Fruit fly (Drosophila melanogaster): ENCODE data around the gene Gr93c.

Gr93c gene

dm6 chr3R:21856098-21856872, 11.2 kb upstream of the Gr93c start, which contains the start of gene glec (continued):
- peak; percentile 19 for TF ChIP-seq Max (GFP tag; optimal IDR thresholded peaks at IDR 0.05)
- peak; percentile 36 for TF ChIP-seq E2f2 (GFP tag; IDR thresholded peaks at IDR 0.05)
- no peak for TF ChIP-seq CG16863 (GFP tag; optimal IDR thresholded peaks at IDR 0.05)
- peak; percentile 60 for TF ChIP-seq CG12391 (tag; optimal IDR thresholded peaks at IDR 0.05)
- peak; percentile 38 for TF ChIP-seq YL-1 (GFP tag; optimal IDR thresholded peaks at IDR 0.05)
- TF ChIP-seq CG2199 (GFP tag; IDR thresholded peaks at IDR 0.05) = peak; percentile 86; the same call in 2 of the 3 replicates
- TF ChIP-seq jumu (GFP tag; optimal IDR thresholded peaks at IDR 0.05) = no peak
- no peak for TF ChIP-seq aop (GFP tag; IDR thresholded peaks at IDR 0.05)
- peak; percentile 56; the same call in 2 of the 3 replicates for TF ChIP-seq sr (GFP tag; IDR thresholded peaks at IDR 0.05)
- TF ChIP-seq CG12942 (GFP tag; optimal IDR thresholded peaks at IDR 0.05) = peak; percentile 16
- peak; percentile 63 for TF ChIP-seq CG32532 (GFP tag; IDR thresholded peaks at IDR 0.05)
- TF ChIP-seq CG17612 (GFP tag; IDR thresholded peaks at IDR 0.05) = no peak
- no peak for TF ChIP-seq ro (GFP tag; IDR thresholded peaks at IDR 0.05)
- peak; percentile 4 for TF ChIP-seq Hr3 (GFP tag; optimal IDR thresholded peaks at IDR 0.05)
- TF ChIP-seq CG14860 (GFP tag; IDR thresholded peaks at IDR 0.05; ENCODE audit: partially characterized antibody) = no peak
- no peak for TF ChIP-seq Oaz (GFP tag; IDR thresholded peaks at IDR 0.05)
- peak; percentile 65 for TF ChIP-seq Hmx (GFP tag; optimal IDR thresholded peaks at IDR 0.05)
- peak; percentile 61 for TF ChIP-seq CG7987 (GFP tag; optimal IDR thresholded peaks at IDR 0.05)
- no peak; the same call in 1 of the 2 replicates for TF ChIP-seq cas (GFP tag; IDR thresholded peaks at IDR 0.05)
- no peak for TF ChIP-seq H15 (GFP tag; IDR thresholded peaks at IDR 0.05)
- TF ChIP-seq CG17359 (tag; optimal IDR thresholded peaks at IDR 0.05) = peak; percentile 9
- no peak for TF ChIP-seq TFAM (GFP tag; optimal IDR thresholded peaks at IDR 0.05)
- no peak for TF ChIP-seq odd (GFP tag; optimal IDR thresholded peaks at IDR 0.05)
- TF ChIP-seq Hr78 (GFP tag; optimal IDR thresholded peaks at IDR 0.05) = no peak
- TF ChIP-seq Ravus (GFP tag; IDR thresholded peaks at IDR 0.05) = no peak
- peak; percentile 63 for TF ChIP-seq lab (GFP tag; optimal IDR thresholded peaks at IDR 0.05)
- peak; percentile 10 for TF ChIP-seq CG8944 (GFP tag; optimal IDR thresholded peaks at IDR 0.05)
- TF ChIP-seq bcd (GFP tag; optimal IDR thresholded peaks at IDR 0.05) = no peak
- TF ChIP-seq Fer1 (GFP tag; optimal IDR thresholded peaks at IDR 0.05) = peak; percentile 60
- TF ChIP-seq CG5953 (GFP tag; IDR thresholded peaks at IDR 0.05) = no peak
- peak; percentile 50; the same call in 1 of the 2 replicates for TF ChIP-seq Xrp1 (GFP tag; IDR thresholded peaks at IDR 0.05)
- no peak for TF ChIP-seq Taf1 (GFP tag; IDR thresholded peaks at IDR 0.05)
- TF ChIP-seq CG4820 (GFP tag; optimal IDR thresholded peaks at IDR 0.05) = no peak
- peak; percentile 34 for TF ChIP-seq sqz (GFP tag; optimal IDR thresholded peaks at IDR 0.05)
- TF ChIP-seq bigmax (GFP tag; optimal IDR thresholded peaks at IDR 0.05) = no peak
- no peak for TF ChIP-seq CG3995 (GFP tag; optimal IDR thresholded peaks at IDR 0.05)
- peak; percentile 5 for TF ChIP-seq HHEX (GFP tag; optimal IDR thresholded peaks at IDR 0.05)
- no peak for TF ChIP-seq btn (GFP tag; optimal IDR thresholded peaks at IDR 0.05)
- no peak for TF ChIP-seq CkIIα-i1 (GFP tag; IDR thresholded peaks at IDR 0.05)
- no peak for TF ChIP-seq CG2202 (tag; optimal IDR thresholded peaks at IDR 0.05)
- peak; percentile 82 for TF ChIP-seq row (GFP tag; IDR thresholded peaks at IDR 0.05)
- peak; percentile 46; the same call in 1 of the 2 replicates for TF ChIP-seq slbo (GFP tag; IDR thresholded peaks at IDR 0.05)
- TF ChIP-seq CG16813 (GFP tag; IDR thresholded peaks at IDR 0.05; ENCODE audit: partially characterized antibody) = peak; percentile 50; the same call in 2 of the 3 replicates
- TF ChIP-seq Lpt (GFP tag; optimal IDR thresholded peaks at IDR 0.05) = no peak
- TF ChIP-seq CG10366 (GFP tag; IDR thresholded peaks at IDR 0.05) = no peak
- TF ChIP-seq CG9932 (GFP tag; IDR thresholded peaks at IDR 0.05) = peak; percentile 27; the same call in 1 of the 2 replicates
- TF ChIP-seq Rfx (GFP tag; IDR thresholded peaks at IDR 0.05) = peak; percentile 34; the same call in 1 of the 2 replicates
- no peak; the same call in 1 of the 2 replicates for TF ChIP-seq lmd (GFP tag; IDR thresholded peaks at IDR 0.05)
- no peak for TF ChIP-seq cwo (GFP tag; optimal IDR thresholded peaks at IDR 0.05)
- peak; percentile 11 for TF ChIP-seq CG11504 (tag; optimal IDR thresholded peaks at IDR 0.05)

Measured in whole organism, embryonic.